Worm (Caenorhabditis elegans) whole organism, L2 larva: ENCODE results near the gene R144.11.

Experiments used
- Y55F3AM.14 ChIP-seq: fragments of 200-800 bp; sonication (Bioruptor generic); optimal IDR thresholded peaks from 2 replicates; lab custom pipeline; 2018; ENCODE audit warnings: mild to moderate bottlenecking, missing genetic modification characterization, missing compliant biosample characterization
- ZK546.5 ChIP-seq: sonication (generic microtip); optimal IDR thresholded peaks from 2 replicates; lab custom pipeline; 2017; ENCODE audit warnings: missing biosample characterization, missing genetic modification characterization
- alr-1 ChIP-seq: fragments of 150-350 bp; optimal IDR thresholded peaks from 2 replicates; lab custom pipeline; 2014; ENCODE audit warnings: missing biosample characterization, missing genetic modification characterization
- blmp-1 ChIP-seq: sonication (generic microtip); optimal IDR thresholded peaks from 2 replicates; lab custom pipeline; 2017; ENCODE audit warnings: missing genetic modification characterization, mild to moderate bottlenecking, missing compliant biosample characterization, antibody characterized with exemption, moderate library complexity; ENCODE audit not compliant: insufficient read depth
- ceh-16 ChIP-seq: fragments of 150-350 bp; optimal IDR thresholded peaks from 2 replicates; lab custom pipeline; 2014; ENCODE audit warnings: missing biosample characterization, missing genetic modification characterization
- dmd-4 ChIP-seq: sonication (generic microtip); optimal IDR thresholded peaks from 2 replicates; lab custom pipeline; 2017; ENCODE audit warnings: missing biosample characterization, missing genetic modification characterization
- mbf-1 ChIP-seq: sonication (generic microtip); optimal IDR thresholded peaks from 2 replicates; lab custom pipeline; 2017; ENCODE audit warnings: missing biosample characterization, missing genetic modification characterization
- nhr-12 ChIP-seq: fragments of 150-350 bp; optimal IDR thresholded peaks from 2 replicates; lab custom pipeline; 2014; ENCODE audit warnings: missing biosample characterization, missing genetic modification characterization
- nhr-129 ChIP-seq: fragments of 150-350 bp; optimal IDR thresholded peaks from 2 replicates; lab custom pipeline; 2014; ENCODE audit warnings: missing biosample characterization, missing genetic modification characterization
- nhr-23 ChIP-seq: fragments of 150-350 bp; optimal IDR thresholded peaks from 2 replicates; lab custom pipeline; 2014; ENCODE audit warnings: missing biosample characterization, missing genetic modification reagents, missing genetic modification characterization
- peb-1 ChIP-seq: fragments of 150-350 bp; optimal IDR thresholded peaks from 2 replicates; lab custom pipeline; 2014; ENCODE audit warnings: missing biosample characterization, missing genetic modification characterization
- skn-1 ChIP-seq: sonication (generic microtip); optimal IDR thresholded peaks from 2 replicates; lab custom pipeline; 2017; ENCODE audit warnings: missing biosample characterization, missing genetic modification characterization
- sma-9 ChIP-seq, 2 experiments: fragments of 150-350 bp in 1 of 2; sonication (generic microtip) in 1 of 2; optimal IDR thresholded peaks; 2 replicates each; lab custom pipeline; 2014 to 2016; ENCODE audit warnings: missing genetic modification characterization in 2 of 2, mild to moderate bottlenecking in 1 of 2, missing biosample characterization in 1 of 2, missing compliant biosample characterization in 1 of 2, missing genetic modification reagents in 1 of 2, moderate library complexity in 1 of 2
- zag-1 ChIP-seq: fragments of 150-350 bp; optimal IDR thresholded peaks from 2 replicates; lab custom pipeline; 2014; ENCODE audit warnings: missing biosample characterization, missing genetic modification characterization
- ztf-4 ChIP-seq: fragments of 150-350 bp; optimal IDR thresholded peaks from 2 replicates; lab custom pipeline; 2014; ENCODE audit warnings: missing biosample characterization, missing genetic modification characterization

The R144.11 gene

ce11 chrIII:4962393-4962792 lies 46.2 kb downstream of the R144.11 start, which contains the start of gene vps-22:
Gene vps-22 (minus strand): TSS chrIII:4962493.
- TF ChIP-seq sma-9 (GFP tag; optimal IDR thresholded peaks at IDR 0.05; lab: Kevin White, UChicago) (no peak), sma-9 (tag; optimal IDR thresholded peaks at IDR 0.05; lab: Kevin White, UChicago) (no peak), Y55F3AM.14 (no peak), mbf-1 (tag; lab: Kevin White, UChicago) (no peak), dmd-4 (tag; lab: Kevin White, UChicago) (no peak), peb-1 (tag; lab: Kevin White, UChicago) (no peak), ceh-16 (tag; lab: Kevin White, UChicago) (no peak), zag-1 (tag; lab: Kevin White, UChicago) (no peak), alr-1 (tag; lab: Kevin White, UChicago) (no peak)

ce11 chrIII:4961281-4961680 lies 47.3 kb downstream of the R144.11 start:
- no peak for TF ChIP-seq blmp-1 (tag; lab: Kevin White, UChicago)
- no peak for TF ChIP-seq Y55F3AM.14

DNA sequence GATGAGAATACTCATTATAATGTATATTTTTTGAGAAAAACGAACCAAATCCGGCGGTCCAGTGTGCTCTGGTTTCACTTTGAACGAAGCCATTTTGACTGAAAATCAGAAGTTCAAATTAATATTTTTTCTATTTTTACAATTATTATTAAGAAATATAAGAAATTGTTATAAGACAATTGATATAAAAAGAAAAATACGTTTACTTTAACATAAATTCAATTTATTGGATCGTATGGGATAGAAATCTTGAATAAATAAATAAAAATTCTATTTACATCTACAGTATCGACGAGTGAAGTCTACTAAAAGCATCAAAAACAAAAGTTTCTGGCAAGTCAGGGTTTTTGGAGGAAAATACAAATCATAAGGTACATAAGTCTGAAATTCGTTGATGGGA lies 48.4 kb downstream of the R144.11 start, which contains the start of gene C27F2.4:
C27F2.4 (minus strand) TSS at position 101 of the 400 bp plus-strand sequence.
- TF ChIP-seq skn-1 (tag; lab: Kevin White, UChicago) (no peak), nhr-23 (tag; lab: Kevin White, UChicago) (no peak), ztf-4 (tag; lab: Kevin White, UChicago) (no peak), nhr-129 (tag; lab: Kevin White, UChicago) (no peak), alr-1 (tag; lab: Kevin White, UChicago) (no peak), nhr-12 (no peak), ZK546.5 (tag; lab: Kevin White, UChicago) (no peak), Y55F3AM.14 (no peak)
